Worm (Caenorhabditis elegans) whole organism, L1 larva: ENCODE data around the gene gna-1.

Experiments
- C16A3.4 ChIP-seq: fragments of 150-350 bp; optimal IDR thresholded peaks from 2 replicates; lab custom pipeline; 2014; ENCODE audit warnings: missing biosample characterization, missing genetic modification characterization
- F16B12.6 ChIP-seq: fragments of 150-350 bp; optimal IDR thresholded peaks from 2 replicates; lab custom pipeline; 2014; ENCODE audit warnings: missing biosample characterization, missing genetic modification characterization
- aly-2 ChIP-seq: fragments of 150-350 bp; optimal IDR thresholded peaks from 2 replicates; lab custom pipeline; 2014; ENCODE audit warnings: missing biosample characterization, missing genetic modification characterization
- blmp-1 ChIP-seq: fragments of 150-350 bp; optimal IDR thresholded peaks from 2 replicates; lab custom pipeline; 2014; ENCODE audit warnings: missing biosample characterization, missing genetic modification characterization
- dpl-1 ChIP-seq, 3 experiments: fragments of 150-350 bp in 2 of 3; sonication (generic microtip) in 1 of 3; optimal IDR thresholded peaks; 2 replicates each; lab custom pipeline; 2014 to 2017; ENCODE audit warnings: missing biosample characterization in 3 of 3, missing genetic modification characterization in 3 of 3, missing genetic modification reagents in 3 of 3
- fos-1 ChIP-seq: fragments of 150-350 bp; optimal IDR thresholded peaks from 2 replicates; lab custom pipeline; 2014; ENCODE audit warnings: missing biosample characterization, missing genetic modification characterization
- hpl-2 ChIP-seq: fragments of 150-350 bp; optimal IDR thresholded peaks from 2 replicates; lab custom pipeline; 2014; ENCODE audit warnings: missing biosample characterization, missing genetic modification reagents, missing genetic modification characterization
- mep-1 ChIP-seq: fragments of 150-350 bp; optimal IDR thresholded peaks from 2 replicates; lab custom pipeline; 2014; ENCODE audit warnings: missing biosample characterization, missing genetic modification characterization
- nhr-12 ChIP-seq: sonication (generic microtip); optimal IDR thresholded peaks from 2 replicates; lab custom pipeline; 2017; ENCODE audit warnings: missing biosample characterization, missing genetic modification characterization
- nhr-76 ChIP-seq: sonication (generic microtip); optimal IDR thresholded peaks from 2 replicates; lab custom pipeline; 2017; ENCODE audit warnings: missing biosample characterization, missing genetic modification characterization
- pqm-1 ChIP-seq: sonication (generic microtip); optimal IDR thresholded peaks from 3 replicates; lab custom pipeline; 2017; ENCODE audit warnings: missing biosample characterization, missing genetic modification characterization
- unc-130 ChIP-seq: fragments of 150-350 bp; optimal IDR thresholded peaks from 2 replicates; lab custom pipeline; 2017; ENCODE audit warnings: missing biosample characterization, missing genetic modification characterization, inconsistent platforms
- ztf-4 ChIP-seq: fragments of 150-350 bp; optimal IDR thresholded peaks from 2 replicates; lab custom pipeline; 2014; ENCODE audit warnings: missing biosample characterization, missing genetic modification characterization

- no peak for TF ChIP-seq nhr-12
- TF ChIP-seq hpl-2 (GFP tag; lab: Kevin White, UChicago), result no peak
- TF ChIP-seq F16B12.6, result no peak
- TF ChIP-seq pqm-1, result no peak
- no peak for TF ChIP-seq nhr-76 (tag; lab: Kevin White, UChicago)
- TF ChIP-seq blmp-1, result peak; percentile 64
- TF ChIP-seq unc-130 (tag; lab: Kevin White, UChicago), result peak; percentile 59
- TF ChIP-seq C16A3.4 (tag; lab: Kevin White, UChicago), result peak; percentile 68
- peak in 1 of 3 experiments; percentile 64 for TF ChIP-seq dpl-1 (GFP tag; optimal IDR thresholded peaks at IDR 0.05; lab: Kevin White, UChicago)
- no peak for TF ChIP-seq fos-1 (tag; lab: Kevin White, UChicago)
- TF ChIP-seq mep-1 (tag; lab: Kevin White, UChicago), result peak; percentile 58
- no peak for TF ChIP-seq aly-2
- TF ChIP-seq ztf-4 (tag; lab: Kevin White, UChicago), result no peak
Observed at ce11 chrV:10338305-10338992, 18.5 kb upstream of the gna-1 start, which contains the start of gene arx-2.
